Worm (Caenorhabditis elegans): Measurements from ENCODE around the gene algn-2.

algn-2 gene

ce11 chrII:5389831-5390323 is 14.8 kb downstream of the algn-2 start, which contains the start of gene ndx-6 (continued):
- TF ChIP-seq skn-1 (tag; optimal IDR thresholded peaks at IDR 0.05) (peak; percentile 57), ama-1 (optimal IDR thresholded peaks at IDR 0.05) (peak; percentile 73), mdl-1 (tag; optimal IDR thresholded peaks at IDR 0.05) (no peak), fos-1 (tag; optimal IDR thresholded peaks at IDR 0.05) (no peak), aly-2 (tag; optimal IDR thresholded peaks at IDR 0.05) (peak; percentile 5), egl-5 (tag; optimal IDR thresholded peaks at IDR 0.05) (peak; percentile 64), tbx-2 (tag; optimal IDR thresholded peaks at IDR 0.05) (peak; percentile 66), nhr-43 (tag; optimal IDR thresholded peaks at IDR 0.05; ENCODE audit: poor library complexity, severe bottlenecking) (peak; percentile 86), fkh-10 (GFP tag; optimal IDR thresholded peaks at IDR 0.05) (no peak), ceh-28 (tag; optimal IDR thresholded peaks at IDR 0.05) (peak; percentile 55), nhr-23 (tag; optimal IDR thresholded peaks at IDR 0.05) (peak; percentile 92), nhr-77 (tag; optimal IDR thresholded peaks at IDR 0.05) (no peak)

- no peak for TF ChIP-seq tbx-2 (tag; optimal IDR thresholded peaks at IDR 0.05)
- no peak for TF ChIP-seq eor-1 (tag; optimal IDR thresholded peaks at IDR 0.05)
- TF ChIP-seq ztf-11 (tag; optimal IDR thresholded peaks at IDR 0.05) = no peak
- TF ChIP-seq daf-12 (tag; optimal IDR thresholded peaks at IDR 0.05) = no peak
- TF ChIP-seq aly-2 (tag; optimal IDR thresholded peaks at IDR 0.05) = no peak
- no peak for TF ChIP-seq egl-27 (tag; optimal IDR thresholded peaks at IDR 0.05)
- TF ChIP-seq fkh-2 (tag; optimal IDR thresholded peaks at IDR 0.05) = no peak
- TF ChIP-seq lin-15B (tag; optimal IDR thresholded peaks at IDR 0.05) = no peak
- no peak for TF ChIP-seq skn-1 (tag; optimal IDR thresholded peaks at IDR 0.05)
- TF ChIP-seq nhr-11 (tag; optimal IDR thresholded peaks at IDR 0.05) = no peak
- no peak for TF ChIP-seq pha-4 (tag; optimal IDR thresholded peaks at IDR 0.05)
- no peak for TF ChIP-seq mml-1 (tag; optimal IDR thresholded peaks at IDR 0.05)
- no peak for TF ChIP-seq nhr-77 (tag; optimal IDR thresholded peaks at IDR 0.05)
- no peak for TF ChIP-seq sea-2 (GFP tag; optimal IDR thresholded peaks at IDR 0.05)
- no peak for TF ChIP-seq nhr-25 (tag; optimal IDR thresholded peaks at IDR 0.05)
Observed at ce11 chrII:5391447-5391846, 16.4 kb downstream of the algn-2 start.

- TF ChIP-seq snpc-4 (tag; optimal IDR thresholded peaks at IDR 0.05) = no peak
- no peak for TF ChIP-seq pqm-1 (tag; optimal IDR thresholded peaks at IDR 0.05)
- no peak for TF ChIP-seq jun-1 (tag; optimal IDR thresholded peaks at IDR 0.05)
- no peak for TF ChIP-seq fos-1 (tag; optimal IDR thresholded peaks at IDR 0.05)
- no peak for TF ChIP-seq ZK546.5 (tag; optimal IDR thresholded peaks at IDR 0.05)
- no peak for TF ChIP-seq lin-15B (tag; optimal IDR thresholded peaks at IDR 0.05)
- TF ChIP-seq nhr-25 (tag; optimal IDR thresholded peaks at IDR 0.05) = no peak
- TF ChIP-seq ama-1 (optimal IDR thresholded peaks at IDR 0.05) = no peak
- no peak for TF ChIP-seq lin-39 (tag; optimal IDR thresholded peaks at IDR 0.05)
- no peak for TF ChIP-seq nhr-12 (tag; optimal IDR thresholded peaks at IDR 0.05)
- no peak for TF ChIP-seq fkh-10 (GFP tag; optimal IDR thresholded peaks at IDR 0.05)
- no peak for TF ChIP-seq lsy-12 (tag; optimal IDR thresholded peaks at IDR 0.05)
- TF ChIP-seq nhr-67 (tag; optimal IDR thresholded peaks at IDR 0.05) = no peak
- TF ChIP-seq mml-1 (tag; optimal IDR thresholded peaks at IDR 0.05) = no peak
- no peak for TF ChIP-seq R02D3.7 (tag; optimal IDR thresholded peaks at IDR 0.05)
- TF ChIP-seq daf-12 (tag; optimal IDR thresholded peaks at IDR 0.05) = no peak
- TF ChIP-seq unc-62 (GFP tag; optimal IDR thresholded peaks at IDR 0.05) = no peak
Observed at ce11 chrII:5393090-5393489, 18.0 kb downstream of the algn-2 start, which contains the start of gene brap-2. Gene brap-2 (minus strand): TSS chrII:5393190.

ce11 chrII:5395594-5395993 is 20.5 kb downstream of the algn-2 start, which contains the start of gene pink-1:
Gene pink-1 (minus strand): TSS chrII:5395694.
- no peak for TF ChIP-seq skn-1 (tag; optimal IDR thresholded peaks at IDR 0.05)
- TF ChIP-seq egl-5 (tag; optimal IDR thresholded peaks at IDR 0.05) = no peak
- TF ChIP-seq ztf-11 (tag; optimal IDR thresholded peaks at IDR 0.05) = no peak
- TF ChIP-seq nhr-77 (tag; optimal IDR thresholded peaks at IDR 0.05) = no peak
- no peak for TF ChIP-seq elt-2 (tag; optimal IDR thresholded peaks at IDR 0.05)
- no peak for TF ChIP-seq ceh-28 (tag; optimal IDR thresholded peaks at IDR 0.05)
- TF ChIP-seq fkh-2 (tag; optimal IDR thresholded peaks at IDR 0.05) = no peak
- TF ChIP-seq elt-1 (tag; optimal IDR thresholded peaks at IDR 0.05) = no peak
- TF ChIP-seq sea-2 (GFP tag; optimal IDR thresholded peaks at IDR 0.05) = no peak
- TF ChIP-seq lin-15B (tag; optimal IDR thresholded peaks at IDR 0.05) = no peak
- TF ChIP-seq lsy-12 (tag; optimal IDR thresholded peaks at IDR 0.05) = no peak
- TF ChIP-seq fkh-10 (GFP tag; optimal IDR thresholded peaks at IDR 0.05) = no peak
- TF ChIP-seq pqm-1 (tag; optimal IDR thresholded peaks at IDR 0.05) = no peak
- no peak for TF ChIP-seq mml-1 (tag; optimal IDR thresholded peaks at IDR 0.05)
- TF ChIP-seq nfya-1 (tag; optimal IDR thresholded peaks at IDR 0.05; ENCODE audit: insufficient read depth) = no peak

Data from whole organism, L3 larva.